Worm (Caenorhabditis elegans): Measurements from ENCODE around the gene F54C9.7.
A peak's percentile ranks its signal among the peaks of the same experiment; 100 is the strongest.

- TF ChIP-seq snpc-4 (GFP tag; optimal IDR thresholded peaks at IDR 0.05) (no peak), snpc-4 (tag; optimal IDR thresholded peaks at IDR 0.05) (peak in 1 of 4 experiments; percentile 73), F52B5.7 (tag; optimal IDR thresholded peaks at IDR 0.05) (no peak)
Observed at ce11 chrII:8546975-8547374, 26.2 kb upstream of the F54C9.7 start.

All from whole organism, young adult.